Worm (Caenorhabditis elegans): ENCODE data around the gene F58E6.6.

The F58E6.6 gene

DNA sequence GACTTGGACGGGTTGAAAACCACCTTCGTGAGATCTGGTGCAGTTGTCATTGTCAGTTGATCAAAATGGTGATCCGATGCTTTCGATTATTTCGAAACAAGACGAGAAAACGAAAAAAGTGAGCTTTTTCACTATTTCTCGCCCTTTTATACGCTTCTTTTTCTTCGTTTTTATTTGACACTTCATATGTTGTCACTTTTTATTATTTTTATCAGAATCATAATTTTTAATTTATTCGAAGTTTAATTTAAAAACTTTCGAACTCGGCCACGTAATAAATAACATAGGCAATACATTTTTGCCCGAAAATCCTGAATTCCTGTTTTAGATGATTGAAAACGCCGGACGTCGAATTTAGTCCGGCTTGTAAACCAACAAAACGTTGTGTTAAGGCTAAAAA is 1.6 kb upstream of the F58E6.6 start, which contains the start of gene F58E6.5:
Gene F58E6.5 (minus strand): TSS at position 101 of the 400 bp plus-strand sequence.
- TF ChIP-seq ama-1 (optimal IDR thresholded peaks at IDR 0.05) (no peak), C08G9.2 (tag; optimal IDR thresholded peaks at IDR 0.05) (no peak)

DNA sequence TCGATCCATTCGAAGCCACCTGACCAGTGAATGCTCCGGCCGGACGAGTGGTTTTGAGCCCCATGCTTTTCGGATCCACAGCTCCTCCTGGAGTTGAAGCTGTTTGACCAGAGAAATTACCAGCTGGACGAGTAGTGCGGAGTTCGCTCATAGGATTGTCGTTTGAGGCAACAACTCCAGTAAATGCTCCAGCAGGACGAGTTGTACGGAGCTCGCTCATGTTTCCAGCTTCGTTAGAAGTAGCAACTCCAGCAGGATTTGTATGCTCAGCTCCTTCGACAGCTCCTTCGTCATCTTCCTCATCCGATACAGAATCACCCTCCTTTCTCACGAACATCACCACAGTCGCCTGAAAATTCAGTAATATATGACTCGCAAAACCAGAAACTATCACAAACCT is 736 bp upstream of the F58E6.6 start:
- no peak for TF ChIP-seq fkh-6 (tag; optimal IDR thresholded peaks at IDR 0.05)
- TF ChIP-seq ceh-45 (GFP tag; IDR thresholded peaks at IDR 0.05), result no peak
- TF ChIP-seq pat-9 (tag; optimal IDR thresholded peaks at IDR 0.05), result no peak
- no peak for TF ChIP-seq K09A11.1 (tag; optimal IDR thresholded peaks at IDR 0.05; ENCODE audit: insufficient read depth)
- no peak for TF ChIP-seq zip-5 (tag; optimal IDR thresholded peaks at IDR 0.05)
- TF ChIP-seq ama-1 (optimal IDR thresholded peaks at IDR 0.05), result no peak
- TF ChIP-seq dmd-4 (tag; optimal IDR thresholded peaks at IDR 0.05; ENCODE audit: borderline replicate concordance), result no peak
- TF ChIP-seq ceh-31 (tag; optimal IDR thresholded peaks at IDR 0.05), result no peak
- TF ChIP-seq ref-2 (tag; optimal IDR thresholded peaks at IDR 0.05), result no peak
- TF ChIP-seq sox-4 (tag; optimal IDR thresholded peaks at IDR 0.05), result no peak

DNA sequence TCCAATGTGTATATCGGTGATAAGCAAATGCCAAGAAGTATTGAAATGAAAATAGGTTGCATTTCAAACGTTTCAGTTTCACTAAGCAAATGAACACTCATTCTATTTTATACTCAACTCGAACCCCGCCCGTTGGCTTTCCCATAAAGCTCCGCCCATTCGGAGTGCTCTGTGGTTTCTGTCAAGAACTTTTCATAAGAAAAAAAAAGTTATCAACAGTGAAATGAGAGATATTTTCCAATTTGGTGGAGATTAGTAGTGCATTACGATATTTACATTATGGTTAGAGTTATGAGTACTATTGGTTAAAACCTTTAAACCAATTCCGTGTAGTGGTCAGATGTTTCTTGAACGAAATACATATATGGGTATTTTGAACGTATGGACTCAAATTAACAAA is 2.5 kb downstream of the F58E6.6 start, which contains the start of gene F58E6.4:
Gene F58E6.4 (minus strand): TSS at position 101 of the 400 bp plus-strand sequence.
- TF ChIP-seq che-1 (tag; optimal IDR thresholded peaks at IDR 0.05) (no peak), ceh-45 (GFP tag; IDR thresholded peaks at IDR 0.05) (no peak), hlh-13 (GFP tag; optimal IDR thresholded peaks at IDR 0.05) (no peak), ceh-30 (tag; optimal IDR thresholded peaks at IDR 0.05) (no peak), tbx-7 (tag; optimal IDR thresholded peaks at IDR 0.05) (no peak)

DNA sequence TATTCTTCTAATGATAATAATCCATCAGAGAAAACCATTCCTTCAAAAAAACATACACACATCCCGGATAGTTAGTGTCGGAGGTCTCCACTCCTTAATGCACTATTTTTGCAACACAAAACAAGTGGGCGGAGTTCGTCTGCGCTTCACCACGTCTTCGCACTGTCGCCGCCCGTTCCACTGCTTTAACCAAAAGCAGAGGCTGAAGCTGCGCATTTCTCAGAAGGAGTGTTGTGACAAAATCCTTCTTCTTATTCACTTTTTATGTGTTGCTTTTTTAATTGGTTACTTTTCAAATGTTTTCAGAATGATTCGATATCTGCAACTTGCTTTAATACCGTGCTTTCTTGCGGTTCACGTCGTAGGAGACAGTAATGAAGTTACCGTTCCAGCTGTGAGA is 7.9 kb downstream of the F58E6.6 start, which contains the start of gene F58E6.13:
Gene F58E6.13 (plus strand): TSS at position 301 of the 400 bp plus-strand sequence.
- TF ChIP-seq fax-1 (tag; optimal IDR thresholded peaks at IDR 0.05), result no peak
- no peak for TF ChIP-seq F13H6.1 (tag; optimal IDR thresholded peaks at IDR 0.05)
- TF ChIP-seq unc-42 (tag; optimal IDR thresholded peaks at IDR 0.05), result no peak

DNA sequence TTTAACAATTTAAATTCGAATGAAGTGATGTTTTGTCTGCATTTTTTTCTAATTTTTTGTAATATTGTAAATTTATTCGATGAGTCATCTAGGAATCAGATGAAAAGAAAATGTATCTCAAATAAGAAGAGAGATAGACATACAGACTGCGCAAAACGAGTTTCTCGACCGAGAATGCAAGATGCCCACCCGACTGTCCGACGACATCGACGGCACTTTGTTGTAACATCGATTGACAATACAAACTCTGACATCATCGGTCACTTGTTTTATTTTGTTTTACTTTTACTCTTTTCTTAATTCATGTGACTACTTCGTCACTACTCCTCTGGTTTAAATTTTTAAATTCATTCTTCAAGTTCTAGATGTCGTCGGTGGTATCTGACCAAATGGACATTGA is 12.0 kb downstream of the F58E6.6 start, which contains the start of gene sta-2:
Gene sta-2 (plus strand): TSS at position 349 of the 400 bp plus-strand sequence.
- TF ChIP-seq ceh-31 (tag; optimal IDR thresholded peaks at IDR 0.05) (no peak), ceh-18 (tag; optimal IDR thresholded peaks at IDR 0.05) (no peak), pha-2 (tag; optimal IDR thresholded peaks at IDR 0.05) (no peak), hlh-6 (tag; optimal IDR thresholded peaks at IDR 0.05) (no peak), dmd-4 (tag; optimal IDR thresholded peaks at IDR 0.05; ENCODE audit: borderline replicate concordance) (no peak), ets-4 (tag; optimal IDR thresholded peaks at IDR 0.05) (no peak), elt-2 (tag; optimal IDR thresholded peaks at IDR 0.05) (no peak), fkh-10 (GFP tag; optimal IDR thresholded peaks at IDR 0.05) (no peak), ref-2 (tag; optimal IDR thresholded peaks at IDR 0.05) (no peak), Y22D7AL.16 (tag; optimal IDR thresholded peaks at IDR 0.05) (no peak), npax-4 (tag; optimal IDR thresholded peaks at IDR 0.05) (no peak), sox-2 (GFP tag; IDR thresholded peaks at IDR 0.05) (no peak), syd-9 (tag; optimal IDR thresholded peaks at IDR 0.05) (no peak), lim-6 (tag; optimal IDR thresholded peaks at IDR 0.05) (no peak), unc-55 (GFP tag; optimal IDR thresholded peaks at IDR 0.05) (no peak), ceh-34 (tag; optimal IDR thresholded peaks at IDR 0.05) (no peak), che-1 (tag; optimal IDR thresholded peaks at IDR 0.05) (no peak)

DNA sequence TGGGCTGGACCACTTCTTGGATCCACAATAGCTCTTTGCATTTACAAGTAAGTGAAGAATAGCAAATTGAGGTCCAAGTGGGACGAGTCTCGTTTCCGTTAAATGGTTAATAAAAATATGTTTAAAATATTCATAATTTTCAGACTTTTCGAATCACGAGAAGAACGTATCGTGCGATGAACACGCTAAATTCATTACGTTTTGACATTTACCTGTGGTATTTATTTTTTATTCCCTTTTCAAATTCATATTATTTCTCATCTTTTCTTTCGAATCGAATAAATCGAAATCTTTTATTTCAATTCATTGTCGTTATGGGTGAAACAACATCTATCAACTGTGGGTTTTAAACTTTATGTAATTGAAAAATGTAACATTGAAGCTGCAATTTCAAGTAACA is 13.4 kb downstream of the F58E6.6 start, which contains the start of gene marc-1:
Gene marc-1 (plus strand): TSS at position 301 of the 400 bp plus-strand sequence.
- TF ChIP-seq ama-1 (optimal IDR thresholded peaks at IDR 0.05) (no peak), che-1 (tag; optimal IDR thresholded peaks at IDR 0.05) (no peak), fkh-6 (tag; optimal IDR thresholded peaks at IDR 0.05) (no peak), ets-4 (tag; optimal IDR thresholded peaks at IDR 0.05) (no peak), fkh-10 (GFP tag; optimal IDR thresholded peaks at IDR 0.05) (no peak), ceh-18 (tag; optimal IDR thresholded peaks at IDR 0.05) (no peak)

Data from whole organism, late embryonic.